Worm (Caenorhabditis elegans) whole organism, L2 larva: ENCODE data around the gene Y54G2A.40.

Experiments
- R02D3.7 ChIP-seq: fragments of 150-350 bp; optimal IDR thresholded peaks from 2 replicates; lab custom pipeline; 2014; ENCODE audit warnings: missing biosample characterization, missing genetic modification characterization
- ama-1 ChIP-seq: fragments of 150-350 bp; optimal IDR thresholded peaks from 2 replicates; lab custom pipeline; 2018; ENCODE audit warnings: inconsistent platforms
- ceh-16 ChIP-seq: fragments of 150-350 bp; optimal IDR thresholded peaks from 2 replicates; lab custom pipeline; 2014; ENCODE audit warnings: missing biosample characterization, missing genetic modification characterization
- ceh-82 ChIP-seq: fragments of 150-350 bp; optimal IDR thresholded peaks from 2 replicates; lab custom pipeline; 2014; ENCODE audit warnings: missing biosample characterization, missing genetic modification characterization
- crh-2 ChIP-seq: sonication (generic microtip); optimal IDR thresholded peaks from 2 replicates; lab custom pipeline; 2017; ENCODE audit warnings: missing biosample characterization, missing genetic modification characterization
- elt-1 ChIP-seq: fragments of 150-350 bp; optimal IDR thresholded peaks from 2 replicates; lab custom pipeline; 2014; ENCODE audit warnings: missing biosample characterization, missing genetic modification characterization
- lin-11 ChIP-seq: fragments of 150-350 bp; sonication (generic microtip); optimal IDR thresholded peaks from 2 replicates; lab custom pipeline; 2014; ENCODE audit warnings: missing biosample characterization, missing genetic modification characterization, inconsistent platforms, mixed read lengths
- mdl-1 ChIP-seq, 2 experiments: fragments of 150-350 bp in 1 of 2; sonication (generic microtip) in 1 of 2; optimal IDR thresholded peaks; 2 replicates each; lab custom pipeline; 2017; ENCODE audit warnings: missing biosample characterization in 2 of 2, missing genetic modification characterization in 2 of 2
- nhr-237 ChIP-seq: fragments of 150-350 bp; optimal IDR thresholded peaks from 2 replicates; lab custom pipeline; 2014; ENCODE audit warnings: missing biosample characterization, missing genetic modification characterization
- skn-1 ChIP-seq: sonication (generic microtip); optimal IDR thresholded peaks from 2 replicates; lab custom pipeline; 2017; ENCODE audit warnings: missing biosample characterization, missing genetic modification characterization
- unc-62 ChIP-seq: fragments of 150-350 bp; optimal IDR thresholded peaks from 2 replicates; lab custom pipeline; 2014; ENCODE audit warnings: missing biosample characterization, missing genetic modification reagents, missing genetic modification characterization

DNA sequence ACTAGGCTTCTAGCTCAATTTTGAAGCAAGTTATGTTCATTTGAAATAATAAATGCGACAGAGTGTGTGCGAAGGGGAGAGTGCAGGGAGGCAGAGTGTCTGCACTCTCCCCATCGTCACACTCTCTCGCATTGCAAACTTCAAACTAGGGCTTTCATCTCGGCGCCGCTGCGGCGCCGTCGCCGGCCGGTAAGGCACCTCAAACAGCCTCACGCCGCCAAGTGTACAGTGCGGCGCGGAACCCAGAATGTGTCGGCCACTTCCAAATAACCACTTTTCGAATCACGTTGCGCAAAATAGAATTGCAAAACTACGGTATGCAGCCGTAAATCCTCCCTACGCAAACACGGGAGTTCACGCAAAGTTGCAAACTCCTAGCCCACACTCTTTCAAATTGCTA is 3.0 kb downstream of the Y54G2A.40 start:
- TF ChIP-seq nhr-237 (tag; lab: Kevin White, UChicago) (no peak), crh-2 (tag; lab: Kevin White, UChicago) (no peak), ama-1 (lab: Kevin White, UChicago) (no peak), elt-1 (no peak), lin-11 (no peak), ceh-82 (no peak), mdl-1 (tag; optimal IDR thresholded peaks at IDR 0.05; lab: Kevin White, UChicago) (no peak), ceh-16 (tag; lab: Kevin White, UChicago) (no peak), unc-62 (GFP tag; lab: Kevin White, UChicago) (no peak), skn-1 (tag; lab: Kevin White, UChicago) (no peak), R02D3.7 (no peak)
